Fruit fly (Drosophila melanogaster) whole organism, embryonic: ENCODE results near the gene Cip4.

Source experiments
- CG10209 ChIP-seq: fragments of 200-800 bp; sonication (Bioruptor generic); optimal IDR thresholded peaks from 3 replicates; lab custom pipeline; 2017; ENCODE audit warnings: missing biosample characterization, mild to moderate bottlenecking, missing genetic modification characterization, missing genetic modification reagents
- CG10979 ChIP-seq: fragments of 200-800 bp; sonication (Bioruptor generic); optimal IDR thresholded peaks from 2 replicates; lab custom pipeline; 2018; ENCODE audit warnings: missing biosample characterization, mild to moderate bottlenecking, missing genetic modification characterization, moderate library complexity
- CG16813 ChIP-seq: fragments of 200-800 bp; sonication (Bioruptor generic); IDR thresholded peaks from 3 replicates; pipeline ENCODE4 v1.3.6; 2022; ENCODE audit warnings: missing biosample characterization, missing genetic modification characterization; ENCODE audit not compliant: partially characterized antibody
- CG2116 ChIP-seq: fragments of 200-800 bp; sonication (Bioruptor generic); optimal IDR thresholded peaks from 3 replicates; lab custom pipeline; 2018; ENCODE audit warnings: missing biosample characterization, mild to moderate bottlenecking, missing genetic modification characterization
- CG2712 ChIP-seq: fragments of 200-800 bp; optimal IDR thresholded peaks from 3 replicates; lab custom pipeline; 2019; ENCODE audit warnings: missing biosample characterization, mild to moderate bottlenecking, missing genetic modification characterization, moderate library complexity
- CG32532 ChIP-seq: fragments of 200-800 bp; sonication (Bioruptor generic); IDR thresholded peaks from 2 replicates; pipeline ENCODE4 v1.3.6; 2022; ENCODE audit warnings: missing biosample characterization, missing genetic modification characterization
- CG6654 ChIP-seq: fragments of 200-800 bp; sonication (Bioruptor generic); optimal IDR thresholded peaks from 2 replicates; lab custom pipeline; 2017; ENCODE audit warnings: missing biosample characterization, mild to moderate bottlenecking, missing genetic modification characterization
- CG7839 ChIP-seq: fragments of 200-800 bp; sonication (Bioruptor generic); optimal IDR thresholded peaks from 3 replicates; lab custom pipeline; 2018; ENCODE audit warnings: missing biosample characterization, mild to moderate bottlenecking, missing genetic modification characterization, moderate library complexity
- CG8281 ChIP-seq: fragments of 200-800 bp; sonication (Bioruptor generic); optimal IDR thresholded peaks from 2 replicates; lab custom pipeline; 2018; ENCODE audit warnings: missing biosample characterization, mild to moderate bottlenecking, missing genetic modification characterization, moderate library complexity
- CG9817 ChIP-seq: fragments of 200-800 bp; sonication (Bioruptor generic); optimal IDR thresholded peaks from 2 replicates; lab custom pipeline; 2018; ENCODE audit warnings: missing biosample characterization, mild to moderate bottlenecking, missing genetic modification characterization, moderate library complexity
- CoRest ChIP-seq: fragments of 200-800 bp; sonication (Bioruptor generic); optimal IDR thresholded peaks from 3 replicates; lab custom pipeline; 2018; ENCODE audit warnings: missing biosample characterization, mild to moderate bottlenecking, missing genetic modification characterization, moderate library complexity
- Dbx ChIP-seq: fragments of 200-800 bp; sonication (Bioruptor generic); IDR thresholded peaks from 3 replicates; pipeline ENCODE4 v1.3.6; 2022; ENCODE audit warnings: missing biosample characterization, missing genetic modification characterization
- Deaf1 ChIP-seq: fragments of 200-800 bp; optimal IDR thresholded peaks from 3 replicates; lab custom pipeline; 2019; ENCODE audit warnings: missing biosample characterization, mild to moderate bottlenecking, missing genetic modification characterization, moderate library complexity
- Fer2 ChIP-seq: fragments of 200-800 bp; sonication (Bioruptor generic); optimal IDR thresholded peaks from 2 replicates; lab custom pipeline; 2018; ENCODE audit warnings: missing biosample characterization, mild to moderate bottlenecking, missing genetic modification characterization, moderate library complexity
- Kr ChIP-seq: fragments of 200-800 bp; sonication (Bioruptor generic); optimal IDR thresholded peaks from 2 replicates; lab custom pipeline; 2017; ENCODE audit warnings: missing biosample characterization, mild to moderate bottlenecking, missing genetic modification characterization
- NFAT ChIP-seq: fragments of 200-800 bp; sonication (Bioruptor generic); IDR thresholded peaks from 2 replicates; pipeline ENCODE4 v1.3.6; 2022; ENCODE audit warnings: missing biosample characterization, missing genetic modification characterization
- NK7.1 ChIP-seq: fragments of 200-800 bp; sonication (Bioruptor generic); optimal IDR thresholded peaks from 3 replicates; lab custom pipeline; 2016; ENCODE audit warnings: missing biosample characterization, missing genetic modification characterization
- Xrp1 ChIP-seq: fragments of 200-800 bp; sonication (Bioruptor generic); IDR thresholded peaks from 2 replicates; pipeline ENCODE4 v1.3.6; 2022; ENCODE audit warnings: missing biosample characterization, missing genetic modification characterization
- YL-1 ChIP-seq: fragments of 200-800 bp; sonication (Bioruptor generic); optimal IDR thresholded peaks from 3 replicates; lab custom pipeline; 2017; ENCODE audit warnings: missing biosample characterization, mild to moderate bottlenecking, missing genetic modification characterization
- amos ChIP-seq: fragments of 200-800 bp; sonication (Bioruptor generic); IDR thresholded peaks from 2 replicates; pipeline ENCODE4 v1.3.6; 2022; ENCODE audit warnings: missing biosample characterization, missing genetic modification characterization; ENCODE audit not compliant: partially characterized antibody
- ash1 ChIP-seq: fragments of 200-800 bp; sonication (Bioruptor generic); optimal IDR thresholded peaks from 2 replicates; lab custom pipeline; 2018; ENCODE audit warnings: missing biosample characterization, mild to moderate bottlenecking, missing genetic modification characterization
- bowl ChIP-seq: fragments of 200-800 bp; sonication (Bioruptor generic); IDR thresholded peaks from 2 replicates; pipeline ENCODE4 v1.3.6; 2022; ENCODE audit warnings: missing biosample characterization, missing genetic modification characterization
- cad ChIP-seq: fragments of >200 bp; optimal IDR thresholded peaks from 2 replicates; lab custom pipeline; 2017; ENCODE audit warnings: missing biosample characterization, missing genetic modification characterization
- cato ChIP-seq: fragments of 200-800 bp; sonication (Bioruptor generic); optimal IDR thresholded peaks from 2 replicates; lab custom pipeline; 2016; ENCODE audit warnings: missing biosample characterization, missing genetic modification characterization, borderline replicate concordance
- ci ChIP-seq: fragments of 200-800 bp; sonication (Bioruptor generic); IDR thresholded peaks from 3 replicates; pipeline ENCODE4 v1.3.6; 2022; ENCODE audit warnings: missing biosample characterization, missing genetic modification characterization
- dmrt99B ChIP-seq: fragments of 200-800 bp; sonication (Bioruptor generic); optimal IDR thresholded peaks from 2 replicates; lab custom pipeline; 2018; ENCODE audit warnings: missing biosample characterization, mild to moderate bottlenecking, missing genetic modification characterization, moderate library complexity
- dysf ChIP-seq: fragments of 200-800 bp; sonication (Bioruptor generic); IDR thresholded peaks from 3 replicates; pipeline ENCODE4 v1.3.6; 2022; ENCODE audit warnings: missing biosample characterization, missing genetic modification characterization
- gem ChIP-seq: fragments of 200-800 bp; sonication (Bioruptor generic); optimal IDR thresholded peaks from 2 replicates; lab custom pipeline; 2019; ENCODE audit warnings: missing biosample characterization, mild to moderate bottlenecking, missing genetic modification characterization, moderate library complexity
- kah ChIP-seq: fragments of 200-800 bp; sonication (Bioruptor generic); optimal IDR thresholded peaks from 2 replicates; lab custom pipeline; 2018; ENCODE audit warnings: missing biosample characterization, mild to moderate bottlenecking, missing genetic modification characterization
- ken ChIP-seq: fragments of 200-800 bp; sonication (Bioruptor generic); IDR thresholded peaks from 3 replicates; pipeline ENCODE4 v1.3.6; 2022; ENCODE audit warnings: missing biosample characterization, missing genetic modification characterization
- knrl ChIP-seq: fragments of 200-800 bp; sonication (Bioruptor generic); IDR thresholded peaks from 3 replicates; pipeline ENCODE4 v1.3.6; 2022; ENCODE audit warnings: missing biosample characterization, missing genetic modification characterization; ENCODE audit not compliant: partially characterized antibody
- maf-S ChIP-seq: fragments of 200-800 bp; sonication (Bioruptor generic); optimal IDR thresholded peaks from 2 replicates; lab custom pipeline; 2016; ENCODE audit warnings: missing biosample characterization, missing genetic modification characterization
- oc ChIP-seq: fragments of 200-800 bp; sonication (Bioruptor generic); optimal IDR thresholded peaks from 2 replicates; lab custom pipeline; 2018; ENCODE audit warnings: missing biosample characterization, mild to moderate bottlenecking, missing genetic modification characterization, moderate library complexity
- rib ChIP-seq: fragments of 200-800 bp; sonication (Bioruptor generic); IDR thresholded peaks from 2 replicates; pipeline ENCODE4 v1.3.6; 2022; ENCODE audit warnings: missing biosample characterization, missing genetic modification characterization
- sens ChIP-seq: fragments of 200-800 bp; sonication (Bioruptor generic); peaks from one replicate; lab custom pipeline; 2016; ENCODE audit warnings: missing biosample characterization, missing genetic modification characterization
- sens-2 ChIP-seq: fragments of 200-800 bp; sonication (Bioruptor generic); IDR thresholded peaks from 2 replicates; pipeline ENCODE4 v1.3.6; 2022; ENCODE audit warnings: missing biosample characterization, missing genetic modification characterization
- sr ChIP-seq: fragments of 200-800 bp; sonication (Bioruptor generic); IDR thresholded peaks from 3 replicates; pipeline ENCODE4 v1.3.6; 2022; ENCODE audit warnings: missing biosample characterization, missing genetic modification characterization
- stc ChIP-seq: fragments of 200-800 bp; sonication (Bioruptor generic); IDR thresholded peaks from 2 replicates; pipeline ENCODE4 v1.3.6; 2022; ENCODE audit warnings: missing biosample characterization, missing genetic modification characterization
- tap ChIP-seq: fragments of 200-800 bp; optimal IDR thresholded peaks from 3 replicates; lab custom pipeline; 2019; ENCODE audit warnings: missing biosample characterization, mild to moderate bottlenecking, missing genetic modification characterization, moderate library complexity
- toy ChIP-seq: fragments of 200-800 bp; sonication (Bioruptor generic); IDR thresholded peaks from 2 replicates; pipeline ENCODE4 v1.3.6; 2022; ENCODE audit warnings: missing biosample characterization, missing genetic modification characterization

Gene Cip4

dm6 chr3L:4375675-4376366, 11.9 kb upstream of the Cip4 start (continued):
- no peak for TF ChIP-seq stc
- 0 out of 3 replicates have a peak, but pooled peaks have one; percentile 38 for TF ChIP-seq dysf (GFP tag; lab: Robert Waterston, UW)
- no peak for TF ChIP-seq CG16813 (GFP tag; lab: Robert Waterston, UW)
- peak; percentile 32 for TF ChIP-seq CG2712 (tag; lab: Kevin White, UChicago)
- TF ChIP-seq oc (tag; lab: Kevin White, UChicago) = no peak
- no peak for TF ChIP-seq Dbx (GFP tag; lab: Robert Waterston, UW)
- TF ChIP-seq Deaf1 = no peak
- TF ChIP-seq CG32532 (GFP tag; lab: Robert Waterston, UW) = peak; percentile 9; the same call in 1 of the 2 replicates
- TF ChIP-seq bowl (GFP tag; lab: Robert Waterston, UW) = no peak
- no peak for TF ChIP-seq maf-S
- peak; percentile 65 for TF ChIP-seq gem (tag; lab: Kevin White, UChicago)
- TF ChIP-seq rib = no peak
- no peak for TF ChIP-seq NK7.1 (GFP tag; lab: Kevin White, UChicago)
- peak; percentile 48 for TF ChIP-seq CG7839 (tag; lab: Kevin White, UChicago)
- no peak for TF ChIP-seq sens-2 (GFP tag; lab: Robert Waterston, UW)
- TF ChIP-seq CG10209 (GFP tag; lab: Kevin White, UChicago) = peak; percentile 18
- TF ChIP-seq ci = 0 out of 3 replicates have a peak, but pooled peaks have one; percentile 28
- no peak for TF ChIP-seq CG2116 (GFP tag; lab: Kevin White, UChicago)
- no peak for TF ChIP-seq toy
- TF ChIP-seq NFAT (GFP tag; lab: Robert Waterston, UW) = no peak
- TF ChIP-seq dmrt99B = peak; percentile 53
- TF ChIP-seq Kr (GFP tag; lab: Kevin White, UChicago) = no peak
- peak; percentile 98 for TF ChIP-seq CG8281 (tag; lab: Kevin White, UChicago)
- TF ChIP-seq CoRest (tag; lab: Kevin White, UChicago) = peak; percentile 20
- no peak for TF ChIP-seq cato
- no peak for TF ChIP-seq YL-1
- peak; percentile 14 for TF ChIP-seq CG9817 (tag; lab: Kevin White, UChicago)
- TF ChIP-seq CG10979 (tag; lab: Kevin White, UChicago) = peak; percentile 29
- peak; percentile 76 for TF ChIP-seq sens (GFP tag; lab: Kevin White, UChicago)

- TF ChIP-seq CG6654 (GFP tag; lab: Kevin White, UChicago) (peak; percentile 96), Xrp1 (GFP tag; lab: Robert Waterston, UW) (0 out of 2 replicates have a peak, but pooled peaks have one; percentile 7), kah (no peak), knrl (GFP tag; lab: Robert Waterston, UW) (0 out of 3 replicates have a peak, but pooled peaks have one; percentile 9), CG16813 (GFP tag; lab: Robert Waterston, UW) (0 out of 3 replicates have a peak, but pooled peaks have one; percentile 10), ash1 (GFP tag; lab: Kevin White, UChicago) (no peak), cad (GFP tag; lab: Kevin White, UChicago) (peak; percentile 79), sr (GFP tag; lab: Robert Waterston, UW) (peak; percentile 44; the same call in 1 of the 3 replicates), tap (no peak), amos (0 out of 2 replicates have a peak, but pooled peaks have one; percentile 15), Fer2 (no peak), ken (GFP tag; lab: Robert Waterston, UW) (0 out of 3 replicates have a peak, but pooled peaks have one; percentile 11)
These were observed 8.1 kb upstream of the Cip4 start for dm6 chr3L:4371978-4372377.
